Fruit fly (Drosophila melanogaster) whole organism, embryonic: ENCODE data around the gene CG15742.

Experiments
- Atf6 ChIP-seq: fragments of 200-800 bp; sonication (Bioruptor generic); IDR thresholded peaks from 2 replicates; pipeline ENCODE4 v1.3.6; 2022; ENCODE audit warnings: missing biosample characterization, missing genetic modification characterization
- Bgb ChIP-seq: fragments of 200-800 bp; sonication (Bioruptor generic); IDR thresholded peaks from 2 replicates; pipeline ENCODE4 v1.3.6; 2022; ENCODE audit warnings: missing biosample characterization, missing genetic modification characterization; ENCODE audit not compliant: partially characterized antibody
- Bteb2 ChIP-seq: fragments of 200-800 bp; sonication (Bioruptor generic); optimal IDR thresholded peaks from 2 replicates; lab custom pipeline; 2016; ENCODE audit warnings: missing biosample characterization, missing genetic modification characterization
- CG10462 ChIP-seq: fragments of 200-800 bp; sonication (Bioruptor generic); optimal IDR thresholded peaks from 2 replicates; lab custom pipeline; 2016; ENCODE audit warnings: missing biosample characterization, missing genetic modification characterization
- CG10654 ChIP-seq: fragments of 200-800 bp; sonication (Bioruptor generic); optimal IDR thresholded peaks from 2 replicates; lab custom pipeline; 2016; ENCODE audit warnings: missing biosample characterization, missing genetic modification characterization
- CG10959 ChIP-seq: fragments of 200-800 bp; sonication (Bioruptor generic); IDR thresholded peaks from 2 replicates; pipeline ENCODE4 v1.3.6; 2022; ENCODE audit warnings: missing biosample characterization, missing genetic modification characterization
- CG11085 ChIP-seq: fragments of 200-800 bp; sonication (Bioruptor generic); IDR thresholded peaks from 2 replicates; pipeline ENCODE4 v1.3.6; 2022; ENCODE audit warnings: missing biosample characterization, missing genetic modification characterization
- CG11695 ChIP-seq: fragments of 200-800 bp; sonication (Bioruptor generic); IDR thresholded peaks from 3 replicates; pipeline ENCODE4 v1.3.6; 2022; ENCODE audit warnings: missing biosample characterization, missing genetic modification characterization
- CG12299 ChIP-seq: fragments of 200-800 bp; sonication (Bioruptor generic); optimal IDR thresholded peaks from 2 replicates; lab custom pipeline; 2018; ENCODE audit warnings: missing biosample characterization, mild to moderate bottlenecking, missing genetic modification characterization
- CG14014 ChIP-seq: fragments of 200-800 bp; sonication (Bioruptor generic); IDR thresholded peaks from 2 replicates; pipeline ENCODE4 v1.3.6; 2022; ENCODE audit warnings: missing biosample characterization, missing genetic modification characterization
- CG1529 ChIP-seq: fragments of 200-800 bp; sonication (Bioruptor generic); optimal IDR thresholded peaks from 3 replicates; lab custom pipeline; 2018; ENCODE audit warnings: missing biosample characterization, missing genetic modification characterization
- CG16779 ChIP-seq: fragments of 200-800 bp; sonication (Bioruptor generic); IDR thresholded peaks from 2 replicates; pipeline ENCODE4 v1.3.6; 2022; ENCODE audit warnings: missing biosample characterization, missing genetic modification characterization
- CG30020 ChIP-seq: fragments of 200-800 bp; optimal IDR thresholded peaks from 2 replicates; lab custom pipeline; 2019; ENCODE audit warnings: missing biosample characterization, mild to moderate bottlenecking, missing genetic modification characterization, moderate library complexity
- CG32772 ChIP-seq: fragments of 200-800 bp; sonication (Bioruptor generic); IDR thresholded peaks from 2 replicates; pipeline ENCODE4 v1.3.6; 2022; ENCODE audit warnings: missing biosample characterization, missing genetic modification characterization
- CG3995 ChIP-seq: fragments of 200-800 bp; sonication (Bioruptor generic); optimal IDR thresholded peaks from 3 replicates; lab custom pipeline; 2016; ENCODE audit warnings: missing biosample characterization, missing genetic modification characterization
- CG42726 ChIP-seq: fragments of 200-800 bp; sonication (Bioruptor generic); IDR thresholded peaks from 2 replicates; pipeline ENCODE4 v1.3.6; 2022; ENCODE audit warnings: missing biosample characterization, missing genetic modification characterization; ENCODE audit not compliant: partially characterized antibody
- CG4328 ChIP-seq: fragments of 200-800 bp; sonication (Bioruptor generic); optimal IDR thresholded peaks from 3 replicates; lab custom pipeline; 2017; ENCODE audit warnings: missing biosample characterization, missing genetic modification reagents, missing genetic modification characterization
- CG4854 ChIP-seq: fragments of 200-800 bp; sonication (Bioruptor generic); optimal IDR thresholded peaks from 2 replicates; lab custom pipeline; 2016; ENCODE audit warnings: missing biosample characterization, missing genetic modification characterization, inconsistent platforms
- CG7786 ChIP-seq: fragments of 200-800 bp; sonication (Bioruptor generic); optimal IDR thresholded peaks from 2 replicates; lab custom pipeline; 2016; ENCODE audit warnings: missing biosample characterization, missing genetic modification characterization
- CG7928 ChIP-seq: fragments of 200-800 bp; sonication (Bioruptor generic); optimal IDR thresholded peaks from 2 replicates; lab custom pipeline; 2017; ENCODE audit warnings: missing biosample characterization, mild to moderate bottlenecking, missing genetic modification characterization
- Camta ChIP-seq: fragments of 200-800 bp; sonication (Bioruptor generic); optimal IDR thresholded peaks from 2 replicates; lab custom pipeline; 2016; ENCODE audit warnings: missing biosample characterization, missing genetic modification characterization
- CoRest ChIP-seq: fragments of 200-800 bp; sonication (Bioruptor generic); optimal IDR thresholded peaks from 3 replicates; lab custom pipeline; 2018; ENCODE audit warnings: missing biosample characterization, mild to moderate bottlenecking, missing genetic modification characterization, moderate library complexity
- Hmr ChIP-seq: fragments of 200-800 bp; sonication (Bioruptor generic); optimal IDR thresholded peaks from 3 replicates; lab custom pipeline; 2017; ENCODE audit warnings: mild to moderate bottlenecking, missing biosample characterization, missing genetic modification reagents, missing genetic modification characterization
- MTF-1 ChIP-seq: fragments of 200-800 bp; sonication (Bioruptor generic); optimal IDR thresholded peaks from 2 replicates; lab custom pipeline; 2018; ENCODE audit warnings: missing biosample characterization, mild to moderate bottlenecking, missing genetic modification characterization, borderline replicate concordance
- Meics ChIP-seq: fragments of 200-800 bp; sonication (Bioruptor generic); optimal IDR thresholded peaks from 2 replicates; lab custom pipeline; 2017; ENCODE audit warnings: missing biosample characterization, mild to moderate bottlenecking, missing genetic modification characterization
- NC2β ChIP-seq: fragments of 200-800 bp; sonication (Bioruptor generic); optimal IDR thresholded peaks from 2 replicates; lab custom pipeline; 2016; ENCODE audit warnings: missing biosample characterization, missing genetic modification characterization
- Nf-YA ChIP-seq: fragments of 200-800 bp; sonication (Bioruptor generic); IDR thresholded peaks from 2 replicates; pipeline ENCODE4 v1.3.6; 2022; ENCODE audit warnings: missing biosample characterization, missing genetic modification characterization
- Xbp1 ChIP-seq: fragments of 200-800 bp; sonication (Bioruptor generic); optimal IDR thresholded peaks from 3 replicates; lab custom pipeline; 2016; ENCODE audit warnings: missing biosample characterization, mild to moderate bottlenecking, missing genetic modification characterization
- Xrp1 ChIP-seq: fragments of 200-800 bp; sonication (Bioruptor generic); IDR thresholded peaks from 2 replicates; pipeline ENCODE4 v1.3.6; 2022; ENCODE audit warnings: missing biosample characterization, missing genetic modification characterization
- ap ChIP-seq: fragments of 200-800 bp; sonication (Bioruptor generic); IDR thresholded peaks from 2 replicates; pipeline ENCODE4 v1.3.6; 2022; ENCODE audit warnings: missing biosample characterization, missing genetic modification characterization
- ase ChIP-seq: fragments of 200-800 bp; sonication (Bioruptor generic); IDR thresholded peaks from 3 replicates; pipeline ENCODE4 v1.3.6; 2022; ENCODE audit warnings: missing biosample characterization, missing genetic modification characterization
- corto ChIP-seq: fragments of 200-800 bp; sonication (Bioruptor generic); optimal IDR thresholded peaks from 2 replicates; lab custom pipeline; 2016; ENCODE audit warnings: missing biosample characterization, mild to moderate bottlenecking, missing genetic modification characterization, moderate library complexity
- croc ChIP-seq: fragments of 200-800 bp; sonication (Bioruptor generic); conservative IDR thresholded peaks from 3 replicates; pipeline ENCODE4 v1.3.6; 2022; ENCODE audit warnings: missing biosample characterization, missing genetic modification characterization
- cwo ChIP-seq: fragments of 200-800 bp; sonication (Bioruptor generic); optimal IDR thresholded peaks from 3 replicates; lab custom pipeline; 2017; ENCODE audit warnings: missing biosample characterization, missing genetic modification characterization, mild to moderate bottlenecking, moderate library complexity, missing genetic modification reagents
- fru ChIP-seq: fragments of >200 bp; optimal IDR thresholded peaks from 2 replicates; lab custom pipeline; 2017
- gcm ChIP-seq: fragments of 200-800 bp; sonication (Bioruptor generic); optimal IDR thresholded peaks from 2 replicates; lab custom pipeline; 2019; ENCODE audit warnings: missing biosample characterization, mild to moderate bottlenecking, missing genetic modification characterization, moderate library complexity
- gem ChIP-seq: fragments of 200-800 bp; sonication (Bioruptor generic); optimal IDR thresholded peaks from 2 replicates; lab custom pipeline; 2019; ENCODE audit warnings: missing biosample characterization, mild to moderate bottlenecking, missing genetic modification characterization, moderate library complexity
- insv ChIP-seq, 2 experiments: fragments of 200-800 bp; sonication (Bioruptor generic); optimal IDR thresholded peaks; 3 replicates each; lab custom pipeline; 2016 to 2018; ENCODE audit warnings: missing biosample characterization in 2 of 2, missing genetic modification characterization in 2 of 2
- lab ChIP-seq: fragments of 200-800 bp; sonication (Bioruptor generic); optimal IDR thresholded peaks from 3 replicates; lab custom pipeline; 2017; ENCODE audit warnings: missing biosample characterization, missing genetic modification characterization, mild to moderate bottlenecking, moderate library complexity, missing genetic modification reagents
- mld ChIP-seq: fragments of 200-800 bp; sonication (Bioruptor generic); IDR thresholded peaks from 3 replicates; pipeline ENCODE4 v1.3.6; 2022; ENCODE audit warnings: missing biosample characterization, missing genetic modification characterization; ENCODE audit not compliant: partially characterized antibody
- nau ChIP-seq: fragments of 200-800 bp; sonication (Bioruptor generic); optimal IDR thresholded peaks from 3 replicates; lab custom pipeline; 2017; ENCODE audit warnings: missing biosample characterization, mild to moderate bottlenecking, missing genetic modification characterization, missing genetic modification reagents
- pho ChIP-seq: fragments of 200-800 bp; sonication (Bioruptor generic); optimal IDR thresholded peaks from 2 replicates; lab custom pipeline; 2016; ENCODE audit warnings: missing biosample characterization, missing genetic modification characterization
- ro ChIP-seq: fragments of 200-800 bp; sonication (Bioruptor generic); IDR thresholded peaks from 2 replicates; pipeline ENCODE4 v1.3.6; 2022; ENCODE audit warnings: missing biosample characterization, missing genetic modification characterization
- tgo ChIP-seq: fragments of 200-800 bp; sonication (Bioruptor generic); IDR thresholded peaks from 3 replicates; pipeline ENCODE4 v1.3.6; 2022; ENCODE audit warnings: missing biosample characterization, missing genetic modification characterization
- unc-4 ChIP-seq: fragments of 200-800 bp; sonication (Bioruptor generic); IDR thresholded peaks from 2 replicates; pipeline ENCODE4 v1.3.6; 2022; ENCODE audit warnings: missing biosample characterization, missing genetic modification characterization; ENCODE audit not compliant: partially characterized antibody
- zen ChIP-seq: fragments of 200-800 bp; sonication (Bioruptor generic); optimal IDR thresholded peaks from 3 replicates; lab custom pipeline; 2018; ENCODE audit warnings: missing biosample characterization, mild to moderate bottlenecking, missing genetic modification characterization, moderate library complexity
- zfh1 ChIP-seq: fragments of 200-800 bp; sonication (Bioruptor generic); IDR thresholded peaks from 3 replicates; pipeline ENCODE4 v1.3.6; 2022; ENCODE audit warnings: missing biosample characterization, missing genetic modification characterization
- zfh2 ChIP-seq: fragments of 200-800 bp; sonication (Bioruptor generic); optimal IDR thresholded peaks from 2 replicates; lab custom pipeline; 2016; ENCODE audit warnings: missing biosample characterization, missing genetic modification characterization

The CG15742 gene

DNA sequence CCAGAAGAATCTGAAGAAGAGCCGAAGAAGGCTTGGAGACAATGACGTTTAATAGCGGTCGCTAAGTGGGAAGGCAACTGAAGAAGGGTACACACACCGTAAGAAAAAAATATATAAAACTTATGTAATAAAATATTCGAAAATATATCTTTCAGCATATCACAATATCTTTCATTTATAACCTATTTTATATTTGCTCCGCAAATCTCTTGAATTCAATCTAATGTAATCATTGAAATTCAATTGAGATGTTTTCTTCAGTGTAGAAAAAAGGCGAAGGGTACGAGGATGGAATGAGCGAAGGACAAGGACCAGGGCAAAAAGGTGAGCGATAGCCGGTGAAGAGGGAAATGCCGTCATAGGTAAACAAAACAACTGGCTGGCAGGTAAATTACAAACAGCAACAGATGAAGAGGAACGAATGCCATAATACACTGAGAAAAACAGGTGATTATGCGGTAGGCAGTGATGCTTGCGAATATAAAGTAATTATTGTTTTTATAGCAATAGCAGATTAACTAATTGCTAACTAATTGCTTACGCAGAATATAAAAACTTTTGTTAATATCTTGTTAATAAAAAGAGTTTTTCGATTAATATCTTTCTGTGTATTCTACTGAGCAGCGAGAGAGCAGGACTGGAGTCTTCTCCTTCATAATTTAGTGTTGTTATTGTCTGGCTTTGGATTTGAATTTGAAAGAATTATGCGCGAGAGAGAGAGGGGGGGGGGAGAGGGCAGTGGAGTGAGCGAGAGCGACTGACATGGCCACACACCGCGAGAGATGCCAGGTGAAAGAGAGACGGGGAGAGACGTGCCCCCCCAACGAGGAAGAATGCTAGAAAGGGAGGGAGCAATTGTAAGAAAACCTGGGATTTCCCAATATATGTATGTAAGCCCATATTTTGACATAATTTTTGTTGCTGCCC is 24.2 kb downstream of the CG15742 start (continued):
- TF ChIP-seq CG10462 (peak; percentile 47), CG11085 (GFP tag; lab: Robert Waterston, UW) (peak; percentile 65), tgo (peak; percentile 79), Meics (GFP tag; lab: Kevin White, UChicago) (peak; percentile 67), ro (GFP tag; lab: Robert Waterston, UW) (peak; percentile 64; the same call in 1 of the 2 replicates), CG7786 (peak; percentile 74), unc-4 (GFP tag; lab: Robert Waterston, UW) (no peak), zfh1 (GFP tag; lab: Robert Waterston, UW) (peak; percentile 93), Bgb (GFP tag; lab: Robert Waterston, UW) (no peak), CoRest (tag; lab: Kevin White, UChicago) (peak; percentile 85), CG1529 (GFP tag; lab: Kevin White, UChicago) (peak; percentile 57), CG4328 (GFP tag; lab: Kevin White, UChicago) (peak; percentile 49), zen (tag; lab: Kevin White, UChicago) (peak; percentile 97), lab (GFP tag; lab: Kevin White, UChicago) (peak; percentile 76), gcm (GFP tag; lab: Kevin White, UChicago) (peak; percentile 74), CG3995 (GFP tag; lab: Kevin White, UChicago) (no peak), CG14014 (GFP tag; lab: Robert Waterston, UW) (peak; percentile 77), ap (peak; percentile 62), zfh2 (peak; percentile 18), corto (GFP tag; lab: Kevin White, UChicago) (peak; percentile 57), croc (GFP tag; lab: Robert Waterston, UW) (peak; percentile 89), insv (GFP tag; optimal IDR thresholded peaks at IDR 0.05; lab: Kevin White, UChicago) (peak in 1 of 2 experiments; percentile 34), MTF-1 (peak; percentile 19), CG32772 (GFP tag; lab: Robert Waterston, UW) (peak; percentile 81), ase (GFP tag; lab: Robert Waterston, UW) (peak; percentile 68), CG16779 (GFP tag; lab: Robert Waterston, UW) (no peak), cwo (GFP tag; lab: Kevin White, UChicago) (peak; percentile 55), CG30020 (peak; percentile 68), CG11695 (GFP tag; lab: Robert Waterston, UW) (peak; percentile 77), CG12299 (tag; lab: Kevin White, UChicago) (peak; percentile 4), CG10654 (GFP tag; lab: Kevin White, UChicago) (peak; percentile 72), fru (no peak), Bteb2 (GFP tag; lab: Kevin White, UChicago) (peak; percentile 74), CG7928 (GFP tag; lab: Kevin White, UChicago) (no peak), Hmr (GFP tag; lab: Kevin White, UChicago) (peak; percentile 38), pho (peak; percentile 65), CG42726 (no peak), mld (GFP tag; lab: Robert Waterston, UW) (no peak), Atf6 (peak; percentile 60; the same call in 1 of the 2 replicates), Xrp1 (GFP tag; lab: Robert Waterston, UW) (peak; percentile 91), Camta (GFP tag; lab: Kevin White, UChicago) (peak; percentile 76), nau (peak; percentile 37), Nf-YA (GFP tag; lab: Robert Waterston, UW) (peak; percentile 47; the same call in 1 of the 2 replicates), NC2β (GFP tag; lab: Kevin White, UChicago) (peak; percentile 76), CG4854 (GFP tag; lab: Kevin White, UChicago) (peak; percentile 71), Xbp1 (GFP tag; lab: Kevin White, UChicago) (peak; percentile 73), CG10959 (peak; percentile 94), gem (tag; lab: Kevin White, UChicago) (peak; percentile 89)
